Fruit fly (Drosophila melanogaster): ENCODE results near the gene Syt14.

Gene Syt14

dm6 chr3R:4307664-4308416 lies 11.0 kb downstream of the Syt14 start, which contains the start of gene MP1 (continued):
- TF ChIP-seq CG6854 (GFP tag; optimal IDR thresholded peaks at IDR 0.05) (peak; percentile 76), CG8119 (GFP tag; IDR thresholded peaks at IDR 0.05) (no peak), acj6 (GFP tag; optimal IDR thresholded peaks at IDR 0.05) (no peak), CG32006 (GFP tag; optimal IDR thresholded peaks at IDR 0.05) (no peak), fd85E (GFP tag; optimal IDR thresholded peaks at IDR 0.05) (peak; percentile 35), ss (GFP tag; optimal IDR thresholded peaks at IDR 0.05) (peak in 1 of 2 experiments; percentile 47), lz (GFP tag; optimal IDR thresholded peaks at IDR 0.05) (no peak), esn (GFP tag; optimal IDR thresholded peaks at IDR 0.05) (peak; percentile 23), CG3032 (tag; optimal IDR thresholded peaks at IDR 0.05) (no peak), OdsH (GFP tag; optimal IDR thresholded peaks at IDR 0.05) (no peak), pdm3 (GFP tag; optimal IDR thresholded peaks at IDR 0.05) (no peak), Ets96B (tag; optimal IDR thresholded peaks at IDR 0.05) (no peak), Gug (GFP tag; IDR thresholded peaks at IDR 0.05) (no peak)

- TF ChIP-seq Eip78C (GFP tag) (peak; percentile 9), Sox102F (GFP tag; optimal IDR thresholded peaks at IDR 0.05) (no peak), svp (GFP tag) (peak; percentile 64), dac (GFP tag; optimal IDR thresholded peaks at IDR 0.05) (no peak), Blimp-1 (GFP tag; optimal IDR thresholded peaks at IDR 0.05) (no peak), vri (GFP tag; optimal IDR thresholded peaks at IDR 0.05) (peak; percentile 57)
These were observed 17.4 kb downstream of the Syt14 start for dm6 chr3R:4301485-4301884.

- TF ChIP-seq CG9139 (GFP tag; optimal IDR thresholded peaks at IDR 0.05) (no peak), Hr4 (GFP tag; optimal IDR thresholded peaks at IDR 0.05) (no peak), fd59A (GFP tag; optimal IDR thresholded peaks at IDR 0.05) (no peak), Sox14 (GFP tag; optimal IDR thresholded peaks at IDR 0.05) (no peak), ss (GFP tag; optimal IDR thresholded peaks at IDR 0.05) (no peak), CG1621 (tag; optimal IDR thresholded peaks at IDR 0.05) (no peak), Eip93F (GFP tag; optimal IDR thresholded peaks at IDR 0.05) (no peak), OdsH (GFP tag; optimal IDR thresholded peaks at IDR 0.05) (no peak), fd85E (GFP tag; optimal IDR thresholded peaks at IDR 0.05) (no peak), Ets21C (GFP tag; optimal IDR thresholded peaks at IDR 0.05) (no peak), CG8119 (GFP tag; IDR thresholded peaks at IDR 0.05) (no peak), CG8632 (GFP tag; optimal IDR thresholded peaks at IDR 0.05) (no peak), Smox (GFP tag; optimal IDR thresholded peaks at IDR 0.05) (no peak), CG6808 (GFP tag; optimal IDR thresholded peaks at IDR 0.05) (no peak), CG11762 (GFP tag; optimal IDR thresholded peaks at IDR 0.05; ENCODE audit: insufficient read depth) (no peak), Ets96B (tag; optimal IDR thresholded peaks at IDR 0.05) (no peak), CG4318 (GFP tag; optimal IDR thresholded peaks at IDR 0.05) (no peak)
These were observed 24.2 kb downstream of the Syt14 start, which contains the start of gene Nepl11 for dm6 chr3R:4294689-4295088. Nepl11 (minus strand) TSS chr3R:4294840.

dm6 chr3R:4292185-4292584 lies 26.7 kb downstream of the Syt14 start:
- TF ChIP-seq lz (GFP tag; optimal IDR thresholded peaks at IDR 0.05) (no peak), CG31627 (GFP tag; optimal IDR thresholded peaks at IDR 0.05) (no peak), CG3032 (tag; optimal IDR thresholded peaks at IDR 0.05) (no peak), Smox (GFP tag; optimal IDR thresholded peaks at IDR 0.05) (no peak), esn (GFP tag; optimal IDR thresholded peaks at IDR 0.05) (no peak), Ets21C (GFP tag; optimal IDR thresholded peaks at IDR 0.05) (no peak)

- peak; percentile 30 for TF ChIP-seq Eip78C (GFP tag)
- no peak for TF ChIP-seq CG10631 (GFP tag; optimal IDR thresholded peaks at IDR 0.05)
- peak; percentile 25 for TF ChIP-seq CG6808 (GFP tag; optimal IDR thresholded peaks at IDR 0.05)
- TF ChIP-seq Lpt (GFP tag; optimal IDR thresholded peaks at IDR 0.05): no peak
- no peak for TF ChIP-seq topi (GFP tag; optimal IDR thresholded peaks at IDR 0.05)
- no peak for TF ChIP-seq fd85E (GFP tag; optimal IDR thresholded peaks at IDR 0.05)
- peak; percentile 88 for TF ChIP-seq svp (GFP tag)
- no peak for TF ChIP-seq CG6163 (GFP tag; IDR thresholded peaks at IDR 0.05)
These were observed 27.6 kb downstream of the Syt14 start for dm6 chr3R:4291289-4291688.
